Fruit fly (Drosophila melanogaster) whole organism, embryonic: ENCODE measurements around the gene Glyat.

ENCODE experiments used
- ATbp ChIP-seq: fragments of 200-800 bp; sonication (Bioruptor generic); optimal IDR thresholded peaks from 2 replicates; lab custom pipeline; 2017; ENCODE audit warnings: missing biosample characterization, mild to moderate bottlenecking, missing genetic modification characterization, missing genetic modification reagents
- Abd-B ChIP-seq: fragments of 200-800 bp; sonication (Bioruptor generic); optimal IDR thresholded peaks from 2 replicates; lab custom pipeline; 2018; ENCODE audit warnings: missing biosample characterization, mild to moderate bottlenecking, missing genetic modification characterization, moderate library complexity
- Asciz ChIP-seq: fragments of 200-800 bp; sonication (Bioruptor generic); optimal IDR thresholded peaks from 2 replicates; lab custom pipeline; 2017; ENCODE audit warnings: missing biosample characterization, mild to moderate bottlenecking, missing genetic modification characterization, missing genetic modification reagents
- CG10979 ChIP-seq: fragments of 200-800 bp; sonication (Bioruptor generic); optimal IDR thresholded peaks from 2 replicates; lab custom pipeline; 2018; ENCODE audit warnings: missing biosample characterization, mild to moderate bottlenecking, missing genetic modification characterization, moderate library complexity
- CG11504 ChIP-seq: fragments of 200-800 bp; sonication (Bioruptor generic); optimal IDR thresholded peaks from 3 replicates; lab custom pipeline; 2019; ENCODE audit warnings: missing biosample characterization, mild to moderate bottlenecking, missing genetic modification characterization, moderate library complexity
- CG12219 ChIP-seq: fragments of 200-800 bp; sonication (Bioruptor generic); optimal IDR thresholded peaks from 3 replicates; lab custom pipeline; 2018; ENCODE audit warnings: missing biosample characterization, mild to moderate bottlenecking, missing genetic modification characterization
- CG17385 ChIP-seq: fragments of 200-800 bp; sonication (Bioruptor generic); optimal IDR thresholded peaks from 3 replicates; lab custom pipeline; 2018; ENCODE audit warnings: missing biosample characterization, mild to moderate bottlenecking, missing genetic modification characterization
- CG18262 ChIP-seq: fragments of 200-800 bp; optimal IDR thresholded peaks from 3 replicates; lab custom pipeline; 2019; ENCODE audit warnings: missing biosample characterization, mild to moderate bottlenecking, missing genetic modification characterization, moderate library complexity
- CG1832 ChIP-seq: fragments of 200-800 bp; sonication (Bioruptor generic); optimal IDR thresholded peaks from 2 replicates; lab custom pipeline; 2017; ENCODE audit warnings: missing biosample characterization, mild to moderate bottlenecking, missing genetic modification characterization, inconsistent platforms
- CG32772 ChIP-seq: fragments of 200-800 bp; sonication (Bioruptor generic); IDR thresholded peaks from 2 replicates; pipeline ENCODE4 v1.3.6; 2022; ENCODE audit warnings: missing biosample characterization, missing genetic modification characterization
- CG33557 ChIP-seq: fragments of 200-800 bp; sonication (Bioruptor generic); optimal IDR thresholded peaks from 2 replicates; lab custom pipeline; 2019; ENCODE audit warnings: missing biosample characterization, mild to moderate bottlenecking, missing genetic modification characterization, moderate library complexity
- CG34422 ChIP-seq: fragments of 200-800 bp; sonication (Bioruptor generic); IDR thresholded peaks from 3 replicates; pipeline ENCODE4 v1.3.6; 2022; ENCODE audit warnings: missing biosample characterization, missing genetic modification characterization
- CG4282 ChIP-seq: fragments of 200-800 bp; sonication (Bioruptor generic); optimal IDR thresholded peaks from 2 replicates; lab custom pipeline; 2016; ENCODE audit warnings: missing biosample characterization, missing genetic modification characterization
- CG5180 ChIP-seq: fragments of 200-800 bp; sonication (Bioruptor generic); optimal IDR thresholded peaks from 3 replicates; lab custom pipeline; 2017; ENCODE audit warnings: missing biosample characterization, missing genetic modification characterization, mild to moderate bottlenecking, moderate library complexity, missing genetic modification reagents
- CG6813 ChIP-seq: fragments of 200-800 bp; sonication (Bioruptor generic); optimal IDR thresholded peaks from 2 replicates; lab custom pipeline; 2017; ENCODE audit warnings: missing biosample characterization, missing genetic modification characterization, mild to moderate bottlenecking, moderate library complexity, missing genetic modification reagents
- CG7556 ChIP-seq: fragments of 200-800 bp; sonication (Bioruptor generic); optimal IDR thresholded peaks from 2 replicates; lab custom pipeline; 2017; ENCODE audit warnings: missing biosample characterization, mild to moderate bottlenecking, missing genetic modification characterization
- CG8924 ChIP-seq: fragments of 200-800 bp; optimal IDR thresholded peaks from 3 replicates; lab custom pipeline; 2019; ENCODE audit warnings: missing biosample characterization, mild to moderate bottlenecking, missing genetic modification characterization, moderate library complexity
- CG9437 ChIP-seq: fragments of 200-800 bp; sonication (Bioruptor generic); optimal IDR thresholded peaks from 2 replicates; lab custom pipeline; 2018; ENCODE audit warnings: missing biosample characterization, mild to moderate bottlenecking, missing genetic modification characterization
- CoRest ChIP-seq: fragments of 200-800 bp; sonication (Bioruptor generic); optimal IDR thresholded peaks from 3 replicates; lab custom pipeline; 2018; ENCODE audit warnings: missing biosample characterization, mild to moderate bottlenecking, missing genetic modification characterization, moderate library complexity
- D19A ChIP-seq: fragments of 200-800 bp; optimal IDR thresholded peaks from 3 replicates; lab custom pipeline; 2019; ENCODE audit warnings: missing biosample characterization, mild to moderate bottlenecking, missing genetic modification characterization, moderate library complexity
- Dad ChIP-seq: fragments of 200-800 bp; sonication (Bioruptor generic); optimal IDR thresholded peaks from 3 replicates; lab custom pipeline; 2016; ENCODE audit warnings: missing biosample characterization, missing genetic modification characterization
- Deaf1 ChIP-seq: fragments of 200-800 bp; optimal IDR thresholded peaks from 3 replicates; lab custom pipeline; 2019; ENCODE audit warnings: missing biosample characterization, mild to moderate bottlenecking, missing genetic modification characterization, moderate library complexity
- ERR ChIP-seq: fragments of 200-800 bp; sonication (Bioruptor generic); optimal IDR thresholded peaks from 2 replicates; lab custom pipeline; 2016; ENCODE audit warnings: missing biosample characterization, missing genetic modification characterization
- Hey ChIP-seq: fragments of 200-800 bp; sonication (Bioruptor generic); optimal IDR thresholded peaks from 3 replicates; lab custom pipeline; 2018; ENCODE audit warnings: missing biosample characterization, mild to moderate bottlenecking, missing genetic modification characterization
- Nf-YC ChIP-seq: fragments of 200-800 bp; optimal IDR thresholded peaks from 3 replicates; lab custom pipeline; 2019; ENCODE audit warnings: missing biosample characterization, mild to moderate bottlenecking, missing genetic modification characterization, moderate library complexity
- Pdp1 ChIP-seq, 2 experiments: fragments of 200-800 bp; sonication (Bioruptor generic); optimal IDR thresholded peaks; 3 replicates each; lab custom pipeline; 2016; ENCODE audit warnings: missing biosample characterization in 2 of 2, missing genetic modification characterization in 2 of 2, mild to moderate bottlenecking in 1 of 2, moderate library complexity in 1 of 2
- Rx ChIP-seq: fragments of 200-800 bp; sonication (Bioruptor generic); IDR thresholded peaks from 2 replicates; pipeline ENCODE4 v1.3.6; 2022; ENCODE audit warnings: missing biosample characterization, missing genetic modification characterization
- Scr ChIP-seq: fragments of 200-800 bp; sonication (Bioruptor generic); IDR thresholded peaks from 2 replicates; pipeline ENCODE4 v1.3.6; 2022; ENCODE audit warnings: missing biosample characterization, missing genetic modification characterization; ENCODE audit not compliant: partially characterized antibody
- Trl ChIP-seq, 3 experiments: fragments of >200 bp in 2 of 3; fragments of 200-800 bp in 1 of 3; sonication (Bioruptor generic) in 1 of 3; optimal IDR thresholded peaks; 2 replicates in 1 of 3; 3 replicates in 2 of 3; lab custom pipeline; 2016 to 2017; ENCODE audit warnings: missing biosample characterization in 1 of 3, missing genetic modification characterization in 1 of 3
- Xrp1 ChIP-seq: fragments of 200-800 bp; sonication (Bioruptor generic); IDR thresholded peaks from 2 replicates; pipeline ENCODE4 v1.3.6; 2022; ENCODE audit warnings: missing biosample characterization, missing genetic modification characterization
- ab ChIP-seq: fragments of 200-800 bp; sonication (Bioruptor generic); optimal IDR thresholded peaks from 2 replicates; lab custom pipeline; 2016; ENCODE audit warnings: missing biosample characterization, missing genetic modification characterization
- az2 ChIP-seq: fragments of 200-800 bp; sonication (Bioruptor generic); optimal IDR thresholded peaks from 3 replicates; lab custom pipeline; 2016; ENCODE audit warnings: missing biosample characterization, missing genetic modification characterization
- bcd ChIP-seq: fragments of 200-800 bp; sonication (Bioruptor generic); optimal IDR thresholded peaks from 2 replicates; lab custom pipeline; 2017; ENCODE audit warnings: missing biosample characterization, mild to moderate bottlenecking, missing genetic modification characterization
- bowl ChIP-seq: fragments of 200-800 bp; sonication (Bioruptor generic); IDR thresholded peaks from 2 replicates; pipeline ENCODE4 v1.3.6; 2022; ENCODE audit warnings: missing biosample characterization, missing genetic modification characterization
- crol ChIP-seq: fragments of 200-800 bp; sonication (Bioruptor generic); IDR thresholded peaks from 2 replicates; pipeline ENCODE4 v1.3.6; 2022; ENCODE audit warnings: missing biosample characterization, missing genetic modification characterization
- crp ChIP-seq, 2 experiments: fragments of 200-800 bp; sonication (Bioruptor generic); optimal IDR thresholded peaks; 2 replicates in 1 of 2; 3 replicates in 1 of 2; lab custom pipeline; 2017; ENCODE audit warnings: missing biosample characterization in 2 of 2, missing genetic modification characterization in 2 of 2, mild to moderate bottlenecking in 1 of 2, moderate library complexity in 1 of 2
- cwo ChIP-seq: fragments of 200-800 bp; sonication (Bioruptor generic); optimal IDR thresholded peaks from 3 replicates; lab custom pipeline; 2017; ENCODE audit warnings: missing biosample characterization, missing genetic modification characterization, mild to moderate bottlenecking, moderate library complexity, missing genetic modification reagents
- fd96Cb ChIP-seq: fragments of 200-800 bp; sonication (Bioruptor generic); optimal IDR thresholded peaks from 2 replicates; lab custom pipeline; 2018; ENCODE audit warnings: missing biosample characterization, mild to moderate bottlenecking, missing genetic modification characterization, moderate library complexity
- nau ChIP-seq: fragments of 200-800 bp; sonication (Bioruptor generic); optimal IDR thresholded peaks from 3 replicates; lab custom pipeline; 2017; ENCODE audit warnings: missing biosample characterization, mild to moderate bottlenecking, missing genetic modification characterization, missing genetic modification reagents
- nmo ChIP-seq: fragments of 200-800 bp; sonication (Bioruptor generic); optimal IDR thresholded peaks from 2 replicates; lab custom pipeline; 2018; ENCODE audit warnings: missing biosample characterization, mild to moderate bottlenecking, missing genetic modification characterization, moderate library complexity
- pb ChIP-seq: fragments of 200-800 bp; sonication (Bioruptor generic); optimal IDR thresholded peaks from 3 replicates; lab custom pipeline; 2016; ENCODE audit warnings: missing biosample characterization, missing genetic modification characterization
- seq ChIP-seq: fragments of 200-800 bp; sonication (Bioruptor generic); IDR thresholded peaks from 2 replicates; pipeline ENCODE4 v1.3.6; 2022; ENCODE audit warnings: missing biosample characterization, missing genetic modification characterization
- shn ChIP-seq: fragments of 200-800 bp; sonication (Bioruptor generic); optimal IDR thresholded peaks from 3 replicates; lab custom pipeline; 2016; ENCODE audit warnings: missing biosample characterization, missing genetic modification characterization
- tgo ChIP-seq: fragments of 200-800 bp; sonication (Bioruptor generic); IDR thresholded peaks from 3 replicates; pipeline ENCODE4 v1.3.6; 2022; ENCODE audit warnings: missing biosample characterization, missing genetic modification characterization
- tio ChIP-seq: fragments of 200-800 bp; sonication (Bioruptor generic); optimal IDR thresholded peaks from 2 replicates; lab custom pipeline; 2017; ENCODE audit warnings: missing biosample characterization, missing genetic modification characterization, inconsistent platforms
- wdn ChIP-seq: fragments of 200-800 bp; sonication (Bioruptor generic); IDR thresholded peaks from 2 replicates; pipeline ENCODE4 v1.3.6; 2022; ENCODE audit warnings: missing biosample characterization, missing genetic modification characterization
- zfh1 ChIP-seq: fragments of 200-800 bp; sonication (Bioruptor generic); IDR thresholded peaks from 3 replicates; pipeline ENCODE4 v1.3.6; 2022; ENCODE audit warnings: missing biosample characterization, missing genetic modification characterization

Glyat gene

DNA sequence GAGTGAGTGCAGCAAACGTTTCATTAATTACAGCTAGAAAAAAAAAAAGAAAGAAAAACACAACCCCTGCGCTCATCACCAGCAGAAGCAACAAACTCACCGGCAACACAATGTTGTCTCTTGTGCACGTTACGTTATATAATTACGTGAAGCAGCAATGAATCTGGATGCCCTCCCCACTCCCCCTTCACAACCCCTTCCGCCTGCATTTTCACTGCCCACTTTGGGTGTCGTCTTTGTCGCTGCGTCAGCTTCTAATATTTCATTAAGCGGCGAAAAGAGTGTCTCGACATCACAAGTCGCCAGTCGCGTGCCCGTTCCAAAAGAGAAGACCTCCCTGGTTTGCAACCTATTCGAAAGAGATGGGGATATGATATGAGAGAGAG, 44.0 kb downstream of the Glyat start:
- TF ChIP-seq zfh1 (0 out of 3 replicates have a peak, but pooled peaks have one; percentile 12), Nf-YC (tag; lab: Kevin White, UChicago) (peak; percentile 14), CG12219 (no peak), pb (GFP tag; lab: Kevin White, UChicago) (no peak), crp (GFP tag; optimal IDR thresholded peaks at IDR 0.05; lab: Kevin White, UChicago) (no peak), CG4282 (GFP tag; lab: Kevin White, UChicago) (no peak), cwo (GFP tag; lab: Kevin White, UChicago) (peak; percentile 33), Deaf1 (no peak), CG34422 (GFP tag; lab: Robert Waterston, UW) (0 out of 3 replicates have a peak, but pooled peaks have one; percentile 10), CG9437 (GFP tag; lab: Kevin White, UChicago) (peak; percentile 74), CG5180 (GFP tag; lab: Kevin White, UChicago) (peak; percentile 20), Hey (tag; lab: Kevin White, UChicago) (no peak), Pdp1 (GFP tag; optimal IDR thresholded peaks at IDR 0.05; lab: Kevin White, UChicago) (peak in 1 of 2 experiments; percentile 79), Dad (GFP tag; lab: Kevin White, UChicago) (no peak), Rx (no peak), CG1832 (GFP tag; lab: Kevin White, UChicago) (peak; percentile 56), Trl (optimal IDR thresholded peaks at IDR 0.05; lab: Kevin White, UChicago) (peak in 1 of 2 experiments; percentile 23), Trl (GFP tag; optimal IDR thresholded peaks at IDR 0.05; lab: Kevin White, UChicago) (no peak), crol (GFP tag; lab: Robert Waterston, UW) (peak; percentile 64), tgo (GFP tag; lab: Robert Waterston, UW) (no peak)

DNA sequence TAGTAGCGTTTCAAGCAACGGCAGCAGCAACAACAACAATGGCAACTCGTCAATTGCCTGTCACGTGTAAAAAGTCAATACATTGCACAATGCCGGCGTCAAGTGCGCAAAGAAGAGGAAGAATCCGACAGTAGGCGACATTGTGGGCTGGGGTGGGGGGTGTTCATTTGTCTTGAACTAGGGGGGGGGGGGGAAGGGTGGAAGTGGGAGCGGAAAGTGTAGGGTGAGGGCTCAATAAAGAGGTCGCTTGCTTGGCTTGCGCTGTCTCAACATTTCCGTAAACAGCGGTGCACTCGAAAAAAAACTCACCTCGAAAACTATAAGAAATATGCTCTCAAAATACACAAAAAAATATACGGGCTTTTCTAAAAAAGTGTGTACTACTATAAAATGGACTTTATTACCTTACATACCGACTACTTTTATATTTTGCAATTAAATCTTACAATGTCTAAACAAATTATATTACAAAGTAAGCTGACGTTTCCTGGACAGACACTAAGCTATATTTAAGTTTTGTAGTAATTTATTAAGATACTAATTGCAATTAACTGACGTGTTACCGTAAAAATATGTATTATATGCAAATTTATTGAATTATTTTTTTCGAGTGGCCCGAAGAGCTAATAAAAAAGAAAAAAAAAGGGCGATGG, 44.5 kb downstream of the Glyat start:
- peak; percentile 57 for TF ChIP-seq fd96Cb (tag; lab: Kevin White, UChicago)
- TF ChIP-seq D19A (tag; lab: Kevin White, UChicago): peak; percentile 13
- TF ChIP-seq shn: no peak
- peak; percentile 5 for TF ChIP-seq CG8924 (tag; lab: Kevin White, UChicago)
- peak; percentile 69 for TF ChIP-seq nmo (GFP tag; lab: Kevin White, UChicago)
- peak; percentile 26 for TF ChIP-seq Abd-B (GFP tag; lab: Kevin White, UChicago)
- TF ChIP-seq CG17385 (GFP tag; lab: Kevin White, UChicago): peak; percentile 38
- TF ChIP-seq CG10979 (tag; lab: Kevin White, UChicago): peak; percentile 39
- no peak for TF ChIP-seq wdn
- TF ChIP-seq bowl: no peak
- TF ChIP-seq CoRest (tag; lab: Kevin White, UChicago): peak; percentile 44
- no peak for TF ChIP-seq CG33557 (GFP tag; lab: Kevin White, UChicago)
- peak; percentile 16 for TF ChIP-seq ATbp
- no peak for TF ChIP-seq Scr
- TF ChIP-seq nau (GFP tag; lab: Kevin White, UChicago): peak; percentile 24
- peak; percentile 51 for TF ChIP-seq Asciz (GFP tag; lab: Kevin White, UChicago)
- peak; percentile 72 for TF ChIP-seq CG18262
- peak; percentile 31 for TF ChIP-seq bcd (GFP tag; lab: Kevin White, UChicago)
- TF ChIP-seq az2: peak; percentile 25
- no peak for TF ChIP-seq ab
- TF ChIP-seq CG6813 (GFP tag; lab: Kevin White, UChicago): no peak
- peak; percentile 18; the same call in 1 of the 2 replicates for TF ChIP-seq seq (GFP tag; lab: Robert Waterston, UW)
- TF ChIP-seq CG11504 (tag; lab: Kevin White, UChicago): peak; percentile 73
- peak; percentile 13; the same call in 1 of the 2 replicates for TF ChIP-seq CG32772 (GFP tag; lab: Robert Waterston, UW)
- peak; percentile 12 for TF ChIP-seq tio
- peak; percentile 32 for TF ChIP-seq CG7556
- peak in 1 of 2 experiments; percentile 7 for TF ChIP-seq Pdp1 (GFP tag; optimal IDR thresholded peaks at IDR 0.05; lab: Kevin White, UChicago)
- TF ChIP-seq Xrp1 (GFP tag; lab: Robert Waterston, UW): peak; percentile 30; the same call in 1 of the 2 replicates
- no peak for TF ChIP-seq ERR (GFP tag; lab: Kevin White, UChicago)
- no peak for TF ChIP-seq Deaf1
